Fruit fly (Drosophila melanogaster) whole organism, wandering third instar larva: Measurements from ENCODE around the gene Cad96Ca.

ENCODE experiments used
- Abd-B ChIP-seq: fragments of >200 bp; optimal IDR thresholded peaks from 2 replicates; lab custom pipeline; 2017; ENCODE audit warnings: missing biosample characterization, missing genetic modification characterization
- CG32264 ChIP-seq: fragments of 200-800 bp; sonication (Bioruptor generic); optimal IDR thresholded peaks from 2 replicates; lab custom pipeline; 2016; ENCODE audit warnings: missing biosample characterization, missing genetic modification characterization
- CG9705 ChIP-seq: fragments of 200-800 bp; sonication (Bioruptor generic); optimal IDR thresholded peaks from 2 replicates; lab custom pipeline; 2018; ENCODE audit warnings: missing biosample characterization, mild to moderate bottlenecking, missing genetic modification characterization
- CrebA ChIP-seq: fragments of 200-800 bp; sonication (Bioruptor generic); optimal IDR thresholded peaks from 2 replicates; lab custom pipeline; 2016; ENCODE audit warnings: missing biosample characterization, mild to moderate bottlenecking, missing genetic modification characterization, borderline replicate concordance
- Dfd ChIP-seq: fragments of >200 bp; optimal IDR thresholded peaks from 2 replicates; lab custom pipeline; 2017; ENCODE audit warnings: missing biosample characterization, missing genetic modification characterization
- Dif ChIP-seq: fragments of 200-275, 200-300 bp; sonication (Bioruptor generic); optimal IDR thresholded peaks from 2 replicates; lab custom pipeline; 2018; ENCODE audit warnings: missing biosample characterization, missing genetic modification characterization; ENCODE audit not compliant: partially characterized antibody
- GATAd ChIP-seq: sonication (Bioruptor generic); optimal IDR thresholded peaks from 2 replicates; lab custom pipeline; 2016; ENCODE audit warnings: missing biosample characterization, missing genetic modification characterization
- HLH106 ChIP-seq: fragments of 200-800 bp; optimal IDR thresholded peaks from 3 replicates; lab custom pipeline; 2019; ENCODE audit warnings: missing biosample characterization, mild to moderate bottlenecking, missing genetic modification characterization, moderate library complexity
- Hnf4 ChIP-seq: fragments of 200-800 bp; sonication (Bioruptor generic); optimal IDR thresholded peaks from 2 replicates; lab custom pipeline; 2016; ENCODE audit warnings: missing biosample characterization, mild to moderate bottlenecking, missing genetic modification characterization
- Hr78 ChIP-seq: fragments of >200 bp; optimal IDR thresholded peaks from 2 replicates; lab custom pipeline; 2017; ENCODE audit warnings: missing biosample characterization, missing genetic modification characterization
- Hr83 ChIP-seq: fragments of 200-300 bp; sonication (Bioruptor generic); optimal IDR thresholded peaks from 2 replicates; lab custom pipeline; 2016; ENCODE audit warnings: missing biosample characterization, mild to moderate bottlenecking, missing genetic modification characterization, moderate library complexity; ENCODE audit not compliant: poor library complexity, severe bottlenecking
- Mio ChIP-seq: sonication (Bioruptor generic); optimal IDR thresholded peaks from 2 replicates; lab custom pipeline; 2016; ENCODE audit warnings: missing biosample characterization, missing genetic modification characterization
- Myc ChIP-seq: fragments of >200 bp; optimal IDR thresholded peaks from 2 replicates; lab custom pipeline; 2017
- N ChIP-seq: fragments of >200 bp; optimal IDR thresholded peaks from 2 replicates; lab custom pipeline; 2018; ENCODE audit warnings: missing biosample characterization, missing external identifiers, missing genetic modification characterization
- OdsH ChIP-seq: fragments of 200-800 bp; sonication (Bioruptor generic); optimal IDR thresholded peaks from 2 replicates; lab custom pipeline; 2016; ENCODE audit warnings: missing biosample characterization, mild to moderate bottlenecking, missing genetic modification characterization
- Rel ChIP-seq, 2 experiments: fragments of 200-800 bp; sonication (Bioruptor generic) in 1 of 2; optimal IDR thresholded peaks; 2 replicates in 1 of 2; 3 replicates in 1 of 2; lab custom pipeline; 2016 to 2019; ENCODE audit warnings: mild to moderate bottlenecking in 2 of 2, missing biosample characterization in 2 of 2, missing genetic modification characterization in 2 of 2, moderate library complexity in 1 of 2
- Vsx2 ChIP-seq: fragments of 200-300, 225-300 bp; sonication (Bioruptor generic); optimal IDR thresholded peaks from 2 replicates; lab custom pipeline; 2018; ENCODE audit warnings: missing biosample characterization, missing genetic modification characterization; ENCODE audit not compliant: partially characterized antibody
- br ChIP-seq: fragments of 200-800 bp; sonication (Bioruptor generic); optimal IDR thresholded peaks from 2 replicates; lab custom pipeline; 2016; ENCODE audit warnings: missing biosample characterization, missing genetic modification characterization
- brk ChIP-seq: fragments of 200-800 bp; sonication (Bioruptor generic); optimal IDR thresholded peaks from 2 replicates; lab custom pipeline; 2016; ENCODE audit warnings: missing biosample characterization, mild to moderate bottlenecking, missing genetic modification characterization
- dmrt93B ChIP-seq: fragments of 200-800 bp; sonication (Bioruptor generic); optimal IDR thresholded peaks from 2 replicates; lab custom pipeline; 2018; ENCODE audit warnings: missing biosample characterization, mild to moderate bottlenecking, missing genetic modification characterization
- dsf ChIP-seq: sonication (Bioruptor generic); optimal IDR thresholded peaks from 2 replicates; lab custom pipeline; 2016; ENCODE audit warnings: missing biosample characterization, missing genetic modification characterization, borderline replicate concordance
- ey ChIP-seq: fragments of 200-800 bp; sonication (Bioruptor generic); optimal IDR thresholded peaks from 2 replicates; lab custom pipeline; 2016; ENCODE audit warnings: missing biosample characterization, missing genetic modification characterization
- foxo ChIP-seq, 2 experiments: fragments of 200-800 bp; sonication (Bioruptor generic); optimal IDR thresholded peaks; 2 replicates in 1 of 2; 3 replicates in 1 of 2; lab custom pipeline; 2016 to 2017; ENCODE audit warnings: missing biosample characterization in 2 of 2, missing genetic modification characterization in 2 of 2
- fru ChIP-seq: fragments of 200-800 bp; sonication (Bioruptor generic); optimal IDR thresholded peaks from 3 replicates; lab custom pipeline; 2016; ENCODE audit warnings: missing biosample characterization, mild to moderate bottlenecking, missing genetic modification characterization
- h ChIP-seq: fragments of 200-800 bp; sonication (Bioruptor generic); optimal IDR thresholded peaks from 3 replicates; lab custom pipeline; 2016; ENCODE audit warnings: missing biosample characterization, mild to moderate bottlenecking, missing genetic modification characterization
- jim ChIP-seq: fragments of 175-275, 200-325 bp; sonication (Bioruptor generic); optimal IDR thresholded peaks from 2 replicates; lab custom pipeline; 2016; ENCODE audit warnings: missing biosample characterization, mild to moderate bottlenecking, missing genetic modification characterization
- lola ChIP-seq: fragments of >200 bp; optimal IDR thresholded peaks from 2 replicates; lab custom pipeline; 2017; ENCODE audit warnings: missing biosample characterization, missing genetic modification characterization
- pan ChIP-seq: fragments of >200 bp; optimal IDR thresholded peaks from 2 replicates; lab custom pipeline; 2017
- sv ChIP-seq: fragments of 200-800 bp; sonication (Bioruptor generic); optimal IDR thresholded peaks from 3 replicates; lab custom pipeline; 2016; ENCODE audit warnings: missing biosample characterization, missing genetic modification characterization
- tai ChIP-seq: sonication (Bioruptor generic); optimal IDR thresholded peaks from 2 replicates; lab custom pipeline; 2016; ENCODE audit warnings: missing biosample characterization, missing genetic modification characterization
- usp ChIP-seq: fragments of >200 bp; optimal IDR thresholded peaks from 2 replicates; lab custom pipeline; 2017; ENCODE audit warnings: missing biosample characterization, missing genetic modification characterization
- woc ChIP-seq: sonication (Bioruptor generic); optimal IDR thresholded peaks from 2 replicates; lab custom pipeline; 2016; ENCODE audit warnings: missing biosample characterization, mild to moderate bottlenecking, missing genetic modification characterization

Gene Cad96Ca

dm6 chr3R:25172976-25173375 is 35.1 kb downstream of the Cad96Ca start:
- TF ChIP-seq h (GFP tag; lab: Kevin White, UChicago) (no peak), woc (GFP tag; lab: Kevin White, UChicago) (no peak), Hnf4 (no peak), fru (GFP tag; lab: Kevin White, UChicago) (no peak), brk (GFP tag; lab: Kevin White, UChicago) (no peak), dsf (GFP tag; lab: Kevin White, UChicago) (no peak)

- TF ChIP-seq Mio (GFP tag; lab: Kevin White, UChicago) (no peak), sv (GFP tag; lab: Kevin White, UChicago) (no peak), brk (GFP tag; lab: Kevin White, UChicago) (no peak), foxo (GFP tag; optimal IDR thresholded peaks at IDR 0.05; lab: Kevin White, UChicago) (no peak), Rel (GFP tag; optimal IDR thresholded peaks at IDR 0.05; lab: Kevin White, UChicago) (no peak), Rel (tag; optimal IDR thresholded peaks at IDR 0.05; lab: Kevin White, UChicago) (no peak), OdsH (GFP tag; lab: Kevin White, UChicago) (no peak), fru (GFP tag; lab: Kevin White, UChicago) (no peak), dsf (GFP tag; lab: Kevin White, UChicago) (no peak), N (no peak), Hr78 (GFP tag; lab: Kevin White, UChicago) (no peak), usp (GFP tag; lab: Kevin White, UChicago) (no peak), Hr83 (GFP tag; lab: Kevin White, UChicago) (no peak)
Observed at dm6 chr3R:25172353-25172752, 35.7 kb downstream of the Cad96Ca start.

- TF ChIP-seq fru (GFP tag; lab: Kevin White, UChicago) (peak; percentile 4), Vsx2 (no peak), N (no peak), Dfd (GFP tag; lab: Kevin White, UChicago) (peak; percentile 36), dmrt93B (GFP tag; lab: Kevin White, UChicago) (no peak), sv (GFP tag; lab: Kevin White, UChicago) (peak; percentile 4), OdsH (GFP tag; lab: Kevin White, UChicago) (no peak)
- TF ChIP-seq, all 38 proteins: peak for 3
Observed at dm6 chr3R:25168259-25168972, 39.7 kb downstream of the Cad96Ca start.

DNA sequence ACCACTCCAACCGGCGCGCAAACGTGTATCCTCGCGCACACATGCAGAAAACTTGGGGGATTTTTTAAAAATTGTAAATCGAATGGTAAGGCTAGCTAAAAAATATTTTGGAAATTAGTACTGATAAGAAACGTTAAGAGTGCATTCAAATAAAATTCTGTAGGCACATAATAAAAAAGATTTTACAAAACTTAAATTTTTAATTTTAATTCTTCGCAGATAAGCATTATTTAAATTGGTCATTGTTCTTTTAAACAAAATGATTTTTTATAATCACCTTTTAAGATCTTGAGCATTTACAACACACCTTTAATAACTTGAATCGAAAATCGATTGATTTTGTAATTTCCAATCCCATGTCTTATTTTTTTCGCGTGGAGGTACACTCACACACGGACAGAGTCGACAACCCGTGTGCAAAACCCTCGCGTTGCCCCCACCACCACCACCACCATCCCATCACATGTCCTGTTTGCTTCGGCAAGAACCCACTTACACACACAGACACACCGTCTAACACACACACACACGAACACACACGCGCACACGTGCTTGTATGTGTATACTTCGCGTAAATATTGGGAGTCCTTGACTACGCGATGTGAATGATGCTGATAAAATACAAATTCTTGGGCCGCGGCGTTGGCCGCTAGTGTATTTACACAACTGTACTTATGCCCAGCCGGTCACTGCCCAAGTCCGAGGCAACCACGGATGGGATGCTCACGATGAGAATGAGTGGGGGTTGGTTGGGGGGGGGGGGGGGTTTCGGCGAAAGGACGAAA is 40.5 kb downstream of the Cad96Ca start:
- TF ChIP-seq Hr83 (GFP tag; lab: Kevin White, UChicago), result no peak
- peak; percentile 21 for TF ChIP-seq fru (GFP tag; lab: Kevin White, UChicago)
- TF ChIP-seq pan (lab: Kevin White, UChicago), result no peak
- no peak for TF ChIP-seq GATAd (GFP tag; lab: Kevin White, UChicago)
- TF ChIP-seq Dif, result no peak
- no peak for TF ChIP-seq ey (GFP tag; lab: Kevin White, UChicago)
- no peak for TF ChIP-seq Rel (GFP tag; optimal IDR thresholded peaks at IDR 0.05; lab: Kevin White, UChicago)
- no peak for TF ChIP-seq Rel (tag; optimal IDR thresholded peaks at IDR 0.05; lab: Kevin White, UChicago)
- TF ChIP-seq HLH106, result no peak
- peak in 1 of 2 experiments; percentile 16 for TF ChIP-seq foxo (GFP tag; optimal IDR thresholded peaks at IDR 0.05; lab: Kevin White, UChicago)
- no peak for TF ChIP-seq dmrt93B (GFP tag; lab: Kevin White, UChicago)
- no peak for TF ChIP-seq Vsx2
- TF ChIP-seq Abd-B (GFP tag; lab: Kevin White, UChicago), result no peak
- no peak for TF ChIP-seq h (GFP tag; lab: Kevin White, UChicago)

- TF ChIP-seq Rel (GFP tag; optimal IDR thresholded peaks at IDR 0.05; lab: Kevin White, UChicago) (no peak), Rel (tag; optimal IDR thresholded peaks at IDR 0.05; lab: Kevin White, UChicago) (no peak), CrebA (no peak), jim (GFP tag; lab: Kevin White, UChicago) (no peak), tai (GFP tag; lab: Kevin White, UChicago) (no peak), ey (GFP tag; lab: Kevin White, UChicago) (no peak), lola (GFP tag; lab: Kevin White, UChicago) (no peak), CG32264 (GFP tag; lab: Kevin White, UChicago) (no peak), usp (GFP tag; lab: Kevin White, UChicago) (no peak), foxo (GFP tag; optimal IDR thresholded peaks at IDR 0.05; lab: Kevin White, UChicago) (no peak), Mio (GFP tag; lab: Kevin White, UChicago) (no peak), Myc (lab: Kevin White, UChicago) (no peak), Abd-B (GFP tag; lab: Kevin White, UChicago) (no peak), br (GFP tag; lab: Kevin White, UChicago) (no peak), CG9705 (no peak), Vsx2 (no peak), N (no peak), h (GFP tag; lab: Kevin White, UChicago) (no peak), pan (lab: Kevin White, UChicago) (no peak)
Observed at dm6 chr3R:25166788-25167187, 41.3 kb downstream of the Cad96Ca start.
